Fruit fly (Drosophila melanogaster): ENCODE results near the gene Cpr35B.

Gene Cpr35B

DNA sequence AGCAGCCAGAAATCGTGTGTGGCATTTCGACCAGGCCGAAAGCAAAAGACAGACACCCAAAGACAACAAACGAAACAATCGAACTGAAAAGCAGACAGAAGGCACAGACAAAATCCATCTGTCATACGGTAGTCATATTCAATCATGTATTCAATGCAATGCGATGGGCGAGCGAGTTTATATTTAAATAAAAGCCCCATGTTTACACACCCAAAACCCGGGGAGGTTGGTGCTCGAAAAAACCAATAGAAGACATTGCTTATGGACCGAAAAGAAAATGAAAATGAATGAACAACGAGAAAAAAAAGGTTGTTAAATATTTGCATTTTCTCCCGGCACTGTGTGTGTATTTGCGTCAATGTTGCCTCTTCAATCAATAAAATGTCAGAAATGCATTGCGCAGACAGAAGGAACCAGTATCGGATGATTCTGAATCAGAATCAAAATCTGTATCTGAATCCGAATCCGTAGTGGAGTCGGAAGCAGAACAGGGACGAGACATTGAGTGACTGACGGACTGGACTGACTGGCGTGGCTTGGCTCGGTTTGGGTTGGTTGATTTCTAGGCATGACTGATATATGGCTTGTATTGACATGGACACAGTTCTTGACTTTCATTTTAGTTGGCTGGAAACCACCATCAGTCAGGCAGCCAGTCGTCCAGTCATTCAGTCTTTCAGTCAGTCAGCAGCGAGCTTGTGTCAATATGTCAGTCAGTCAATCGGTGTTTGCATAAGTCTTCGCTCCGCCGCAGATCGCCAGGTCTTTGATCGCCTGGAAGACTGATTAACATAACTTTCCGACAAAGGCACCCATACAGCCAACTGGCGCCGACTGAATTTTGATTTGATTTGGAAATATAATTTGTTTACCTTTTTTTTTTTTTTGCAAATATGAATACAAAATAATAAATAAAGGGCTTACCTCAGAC lies 7.7 kb upstream of the Cpr35B start:
- TF ChIP-seq CG17912 (GFP tag; optimal IDR thresholded peaks at IDR 0.05), result no peak
- no peak for TF ChIP-seq CG2129 (GFP tag; IDR thresholded peaks at IDR 0.05; ENCODE audit: partially characterized antibody)
- no peak for TF ChIP-seq sc (optimal IDR thresholded peaks at IDR 0.05)
- no peak for TF ChIP-seq sc (GFP tag; optimal IDR thresholded peaks at IDR 0.05)
- no peak for TF ChIP-seq cad (GFP tag; optimal IDR thresholded peaks at IDR 0.05)
- TF ChIP-seq Dll (GFP tag; IDR thresholded peaks at IDR 0.05; ENCODE audit: partially characterized antibody), result 0 out of 4 replicates have a peak, but pooled peaks have one; percentile 14
- no peak for TF ChIP-seq p53 (GFP tag; optimal IDR thresholded peaks at IDR 0.05)
- peak; percentile 25 for TF ChIP-seq unpg (GFP tag; optimal IDR thresholded peaks at IDR 0.05)
- peak; percentile 63; the same call in 1 of the 2 replicates for TF ChIP-seq CG1024 (GFP tag; IDR thresholded peaks at IDR 0.05)
- 0 out of 2 replicates have a peak, but pooled peaks have one; percentile 9 for TF ChIP-seq Ptx1 (GFP tag; IDR thresholded peaks at IDR 0.05)
- TF ChIP-seq mirr (GFP tag; optimal IDR thresholded peaks at IDR 0.05), result no peak
- TF ChIP-seq TFAM (GFP tag; optimal IDR thresholded peaks at IDR 0.05), result no peak
- 0 out of 3 replicates have a peak, but pooled peaks have one; percentile 51 for TF ChIP-seq z (GFP tag; IDR thresholded peaks at IDR 0.05)
- no peak for TF ChIP-seq MBD-R2 (GFP tag; IDR thresholded peaks at IDR 0.05)
- no peak for TF ChIP-seq CG14050 (GFP tag; IDR thresholded peaks at IDR 0.05)
- TF ChIP-seq ERR (GFP tag; optimal IDR thresholded peaks at IDR 0.05), result no peak
- TF ChIP-seq CG4820 (GFP tag; optimal IDR thresholded peaks at IDR 0.05), result no peak
- peak; percentile 67; the same call in 1 of the 2 replicates for TF ChIP-seq chm (GFP tag; IDR thresholded peaks at IDR 0.05)
- no peak for TF ChIP-seq nerfin-1 (tag; optimal IDR thresholded peaks at IDR 0.05)
- TF ChIP-seq oc (tag; optimal IDR thresholded peaks at IDR 0.05), result no peak
- peak; percentile 27; the same call in 1 of the 2 replicates for TF ChIP-seq CG6689 (GFP tag; IDR thresholded peaks at IDR 0.05)
- TF ChIP-seq CG33557 (GFP tag; optimal IDR thresholded peaks at IDR 0.05), result peak; percentile 54
- TF ChIP-seq eve (GFP tag; optimal IDR thresholded peaks at IDR 0.05), result peak in 1 of 2 experiments; percentile 28
- TF ChIP-seq gsb-n (tag; optimal IDR thresholded peaks at IDR 0.05), result peak; percentile 35
- TF ChIP-seq onecut (GFP tag; IDR thresholded peaks at IDR 0.05), result peak; percentile 65
- peak; percentile 62 for TF ChIP-seq odd (GFP tag; optimal IDR thresholded peaks at IDR 0.05)
- TF ChIP-seq CG12236 (GFP tag; optimal IDR thresholded peaks at IDR 0.05), result no peak
- no peak for TF ChIP-seq schlank (tag; optimal IDR thresholded peaks at IDR 0.05)
- TF ChIP-seq ken (GFP tag; IDR thresholded peaks at IDR 0.05), result 0 out of 3 replicates have a peak, but pooled peaks have one; percentile 31
- peak in 1 of 3 experiments; percentile 36 for TF ChIP-seq lola (GFP tag; optimal IDR thresholded peaks at IDR 0.05)
- no peak for TF ChIP-seq CG3281 (GFP tag; optimal IDR thresholded peaks at IDR 0.05)
- TF ChIP-seq CG5180 (GFP tag; optimal IDR thresholded peaks at IDR 0.05), result peak; percentile 3
- TF ChIP-seq tgo (GFP tag; IDR thresholded peaks at IDR 0.05), result no peak
- TF ChIP-seq hkb (optimal IDR thresholded peaks at IDR 0.05), result no peak
- TF ChIP-seq hkb (GFP tag; IDR thresholded peaks at IDR 0.05), result peak; percentile 55; the same call in 1 of the 2 replicates
- TF ChIP-seq CG12071 (GFP tag; optimal IDR thresholded peaks at IDR 0.05), result peak; percentile 5
- no peak for TF ChIP-seq phol (tag; optimal IDR thresholded peaks at IDR 0.05)
- TF ChIP-seq seq (GFP tag; IDR thresholded peaks at IDR 0.05), result peak; percentile 18; the same call in 1 of the 2 replicates
- TF ChIP-seq CG8281 (tag; optimal IDR thresholded peaks at IDR 0.05), result peak; percentile 98
- TF ChIP-seq yki (optimal IDR thresholded peaks at IDR 0.05), result no peak
- TF ChIP-seq stwl (tag; optimal IDR thresholded peaks at IDR 0.05), result no peak
- no peak for TF ChIP-seq B-H1 (GFP tag; IDR thresholded peaks at IDR 0.05)
- peak; percentile 52; the same call in 1 of the 3 replicates for TF ChIP-seq zfh1 (GFP tag; IDR thresholded peaks at IDR 0.05)
- TF ChIP-seq cg (GFP tag; optimal IDR thresholded peaks at IDR 0.05), result no peak
- TF ChIP-seq CG15601 (tag; optimal IDR thresholded peaks at IDR 0.05), result peak; percentile 26
- no peak for TF ChIP-seq da (GFP tag; optimal IDR thresholded peaks at IDR 0.05)
- no peak for TF ChIP-seq ro (GFP tag; IDR thresholded peaks at IDR 0.05)
- no peak for TF ChIP-seq ind (GFP tag; optimal IDR thresholded peaks at IDR 0.05)
- no peak for TF ChIP-seq Rx (GFP tag; IDR thresholded peaks at IDR 0.05)

All from whole organism, embryonic.